Fruit fly (Drosophila melanogaster) whole organism, embryonic: ENCODE results near the gene CG3603.

ENCODE experiments used
- Awh ChIP-seq: fragments of 200-800 bp; sonication (Bioruptor generic); IDR thresholded peaks from 2 replicates; pipeline ENCODE4, ENCODE4 v1.3.6; 2022; ENCODE audit warnings: missing biosample characterization, missing genetic modification characterization
- CG14050 ChIP-seq: fragments of 200-800 bp; sonication (Bioruptor generic); IDR thresholded peaks from 3 replicates; pipeline ENCODE4 v1.3.6; 2022; ENCODE audit warnings: missing biosample characterization, missing genetic modification characterization
- CG17328 ChIP-seq: fragments of 200-800 bp; sonication (Bioruptor generic); IDR thresholded peaks from 2 replicates; pipeline ENCODE4 v1.3.6; 2022; ENCODE audit warnings: missing biosample characterization, missing genetic modification characterization
- CG1792 ChIP-seq: fragments of 200-800 bp; sonication (Bioruptor generic); optimal IDR thresholded peaks from 2 replicates; lab custom pipeline; 2016; ENCODE audit warnings: missing biosample characterization, missing genetic modification characterization
- CG6654 ChIP-seq: fragments of 200-800 bp; sonication (Bioruptor generic); optimal IDR thresholded peaks from 2 replicates; lab custom pipeline; 2017; ENCODE audit warnings: missing biosample characterization, mild to moderate bottlenecking, missing genetic modification characterization
- Hr39 ChIP-seq: fragments of >200 bp; optimal IDR thresholded peaks from 2 replicates; lab custom pipeline; 2017
- MESR4 ChIP-seq: fragments of 200-800 bp; sonication (Bioruptor generic); optimal IDR thresholded peaks from 2 replicates; lab custom pipeline; 2018; ENCODE audit warnings: missing biosample characterization, mild to moderate bottlenecking, missing genetic modification characterization, moderate library complexity
- Ravus ChIP-seq: fragments of 200-800 bp; sonication (Bioruptor generic); IDR thresholded peaks from 2 replicates; pipeline ENCODE4 v1.3.6; 2022; ENCODE audit warnings: missing biosample characterization, missing genetic modification characterization
- TFAM ChIP-seq: fragments of 200-800 bp; sonication (Bioruptor generic); optimal IDR thresholded peaks from 2 replicates; lab custom pipeline; 2017; ENCODE audit warnings: missing biosample characterization, missing genetic modification characterization, inconsistent platforms
- YL-1 ChIP-seq: fragments of 200-800 bp; sonication (Bioruptor generic); optimal IDR thresholded peaks from 3 replicates; lab custom pipeline; 2017; ENCODE audit warnings: missing biosample characterization, mild to moderate bottlenecking, missing genetic modification characterization
- bigmax ChIP-seq: fragments of 200-800 bp; sonication (Bioruptor generic); optimal IDR thresholded peaks from 2 replicates; lab custom pipeline; 2018; ENCODE audit warnings: missing biosample characterization, mild to moderate bottlenecking, missing genetic modification characterization
- hth ChIP-seq: fragments of >200 bp; optimal IDR thresholded peaks from 2 replicates; lab custom pipeline; 2017; ENCODE audit warnings: inconsistent platforms
- tin ChIP-seq: fragments of 200-800 bp; sonication (Bioruptor generic); optimal IDR thresholded peaks from 3 replicates; lab custom pipeline; 2016; ENCODE audit warnings: missing biosample characterization, missing genetic modification characterization
- usp ChIP-seq: fragments of >200 bp; optimal IDR thresholded peaks from 2 replicates; lab custom pipeline; 2017; ENCODE audit warnings: missing biosample characterization, missing genetic modification characterization

DNA sequence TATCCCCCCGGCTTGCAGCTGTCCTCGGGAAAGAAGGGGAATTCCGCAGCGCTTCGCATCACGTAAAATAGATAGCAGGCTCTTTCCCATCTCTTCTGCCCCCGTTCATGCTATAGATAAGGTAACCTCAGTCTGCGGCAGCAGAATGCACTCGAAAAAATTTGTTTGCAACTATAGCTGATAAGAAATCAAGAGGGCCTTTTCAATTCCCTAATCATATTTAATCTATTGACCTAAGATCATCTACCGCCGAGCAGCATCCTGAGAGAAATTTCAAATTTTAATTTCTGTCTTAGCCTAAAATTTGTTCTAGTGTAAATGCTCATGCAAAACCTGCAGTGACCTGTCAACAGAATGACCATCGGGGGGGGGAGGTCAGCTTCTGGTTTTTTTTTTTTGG is 8.8 kb downstream of the CG3603 start:
- TF ChIP-seq CG1792 (GFP tag; lab: Kevin White, UChicago) (no peak), TFAM (GFP tag; lab: Kevin White, UChicago) (no peak), Ravus (GFP tag; lab: Robert Waterston, UW) (no peak), CG17328 (GFP tag; lab: Robert Waterston, UW) (no peak), usp (GFP tag; lab: Kevin White, UChicago) (no peak), tin (no peak), Awh (no peak), Hr39 (lab: Kevin White, UChicago) (no peak), CG6654 (GFP tag; lab: Kevin White, UChicago) (no peak), MESR4 (GFP tag; lab: Kevin White, UChicago) (no peak), bigmax (GFP tag; lab: Kevin White, UChicago) (no peak), CG14050 (GFP tag; lab: Robert Waterston, UW) (no peak), YL-1 (GFP tag; lab: Kevin White, UChicago) (no peak), hth (no peak)
